Worm (Caenorhabditis elegans) whole organism, L1 larva: ENCODE measurements around the gene ubc-23.

Experiments used
- aly-2 ChIP-seq: fragments of 150-350 bp; optimal IDR thresholded peaks from 2 replicates; lab custom pipeline; 2014; ENCODE audit warnings: missing biosample characterization, missing genetic modification characterization
- ama-1 ChIP-seq: fragments of 150-350 bp; optimal IDR thresholded peaks from 2 replicates; lab custom pipeline; 2014
- ceh-82 ChIP-seq, 3 experiments: fragments of 150-350 bp in 1 of 3; sonication (generic microtip) in 2 of 3; optimal IDR thresholded peaks; 2 replicates each; lab custom pipeline; 2014 to 2017; ENCODE audit warnings: missing biosample characterization in 3 of 3, missing genetic modification characterization in 3 of 3
- ceh-88 ChIP-seq: fragments of 200-800 bp; sonication (Bioruptor generic); IDR thresholded peaks from 2 replicates; pipeline ENCODE4 v1.3.6; 2022; ENCODE audit warnings: missing genetic modification characterization, missing compliant biosample characterization
- elt-3 ChIP-seq, 6 experiments: fragments of 150-350 bp in 1 of 6; sonication (generic microtip); optimal IDR thresholded peaks; 2 replicates each; lab custom pipeline; 2017 to 2018; ENCODE audit warnings: missing biosample characterization in 6 of 6, missing genetic modification characterization in 6 of 6, inconsistent platforms in 1 of 6
- fkh-10 ChIP-seq: sonication (generic microtip); optimal IDR thresholded peaks from 2 replicates; lab custom pipeline; 2017; ENCODE audit warnings: missing biosample characterization, missing genetic modification reagents, missing genetic modification characterization
- fkh-4 ChIP-seq: sonication (generic microtip); optimal IDR thresholded peaks from 2 replicates; lab custom pipeline; 2016; ENCODE audit warnings: missing compliant biosample characterization, missing genetic modification characterization, borderline replicate concordance
- fos-1 ChIP-seq: fragments of 150-350 bp; optimal IDR thresholded peaks from 2 replicates; lab custom pipeline; 2014; ENCODE audit warnings: missing biosample characterization, missing genetic modification characterization
- mdl-1 ChIP-seq, 2 experiments: fragments of 150-350 bp; optimal IDR thresholded peaks; 2 replicates each; lab custom pipeline; 2014 to 2017; ENCODE audit warnings: missing biosample characterization in 2 of 2, missing genetic modification characterization in 2 of 2, inconsistent platforms in 1 of 2
- nhr-11 ChIP-seq: fragments of 150-350 bp; optimal IDR thresholded peaks from 2 replicates; lab custom pipeline; 2014; ENCODE audit warnings: missing biosample characterization, missing genetic modification characterization
- nhr-84 ChIP-seq: sonication (generic microtip); optimal IDR thresholded peaks from 2 replicates; lab custom pipeline; 2017; ENCODE audit warnings: missing biosample characterization, missing genetic modification characterization
- pqm-1 ChIP-seq: sonication (generic microtip); optimal IDR thresholded peaks from 3 replicates; lab custom pipeline; 2017; ENCODE audit warnings: missing biosample characterization, missing genetic modification characterization
- skn-1 ChIP-seq: fragments of 150-350 bp; optimal IDR thresholded peaks from 2 replicates; lab custom pipeline; 2014; ENCODE audit warnings: missing biosample characterization, missing genetic modification characterization
- unc-86 ChIP-seq: sonication (generic microtip); optimal IDR thresholded peaks from 2 replicates; lab custom pipeline; 2016; ENCODE audit warnings: missing genetic modification characterization, missing compliant biosample characterization

DNA sequence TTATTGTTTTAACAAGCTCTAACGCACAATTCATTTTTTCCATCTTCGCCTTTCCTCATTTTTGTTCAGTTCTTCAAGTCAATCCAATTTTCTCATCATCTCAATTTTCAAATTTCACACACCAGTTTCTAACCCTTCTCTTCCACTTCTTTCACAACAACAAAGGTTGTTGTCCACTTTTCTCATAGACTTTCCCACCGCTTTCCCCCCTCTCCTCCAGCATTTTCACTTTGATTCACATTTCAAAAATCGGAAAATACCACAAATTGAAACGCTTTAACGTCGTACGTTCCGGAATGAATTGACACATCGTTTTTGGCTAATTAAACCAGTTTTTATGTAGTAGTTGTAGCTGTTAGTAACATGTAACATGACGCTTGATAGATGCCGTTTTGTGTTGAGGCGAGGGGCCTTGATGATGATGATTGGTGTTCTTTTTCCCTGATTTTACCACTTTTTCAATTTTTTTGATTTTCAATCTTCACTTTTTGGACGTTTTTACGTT lies 46.2 kb downstream of the ubc-23 start:
- TF ChIP-seq nhr-84 (tag; lab: Kevin White, UChicago) (no peak), fos-1 (tag; lab: Kevin White, UChicago) (no peak), skn-1 (no peak), ama-1 (lab: Kevin White, UChicago) (no peak), fkh-4 (tag; lab: Kevin White, UChicago) (no peak), ceh-82 (tag; optimal IDR thresholded peaks at IDR 0.05; lab: Kevin White, UChicago) (no peak), elt-3 (tag; optimal IDR thresholded peaks at IDR 0.05; lab: Kevin White, UChicago) (no peak), ceh-88 (no peak), nhr-11 (no peak), fkh-10 (GFP tag; lab: Kevin White, UChicago) (no peak), pqm-1 (tag; lab: Kevin White, UChicago) (no peak), unc-86 (tag; lab: Kevin White, UChicago) (no peak), aly-2 (no peak), mdl-1 (tag; optimal IDR thresholded peaks at IDR 0.05; lab: Kevin White, UChicago) (no peak)
